Worm (Caenorhabditis elegans): Measurements from ENCODE around the gene R02F11.3.

The R02F11.3 gene

DNA sequence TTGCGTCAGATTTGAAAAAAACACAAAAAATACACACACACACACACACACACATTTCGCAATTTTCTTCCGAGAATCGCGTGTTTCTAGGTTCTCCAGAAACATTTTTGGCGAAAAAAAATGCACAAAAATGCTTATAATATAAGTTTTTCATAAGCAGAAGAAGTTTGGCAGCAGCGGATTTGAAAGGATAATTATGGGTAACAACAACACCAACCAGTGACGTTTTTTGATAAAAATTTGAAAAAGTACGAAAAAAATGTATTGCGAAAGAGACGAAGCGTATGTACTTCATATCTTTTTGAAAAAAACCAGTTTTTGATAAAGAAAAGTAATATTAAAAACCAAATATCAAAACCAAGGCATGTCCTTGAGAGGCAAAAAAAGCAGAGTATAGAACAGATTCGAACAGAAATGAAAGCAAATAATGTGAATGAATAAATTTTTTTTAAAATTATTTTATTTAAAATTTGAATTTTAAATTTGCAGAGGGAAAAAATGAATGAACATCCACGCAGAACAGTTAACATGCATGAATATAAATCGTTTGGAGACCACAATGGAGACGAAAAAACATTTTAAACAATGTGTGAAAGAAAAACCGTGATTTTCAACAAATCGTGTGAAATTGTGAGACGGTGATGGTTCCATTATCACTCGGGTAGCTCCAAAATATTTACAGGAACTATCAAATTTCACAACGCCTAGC is 18.1 kb upstream of the R02F11.3 start (continued):
- no peak for TF ChIP-seq lir-3 (tag; optimal IDR thresholded peaks at IDR 0.05; ENCODE audit: poor library complexity)
- TF ChIP-seq elt-2 (tag; optimal IDR thresholded peaks at IDR 0.05), result peak; percentile 30
- TF ChIP-seq hlh-4 (tag; optimal IDR thresholded peaks at IDR 0.05), result no peak
- TF ChIP-seq lin-39 (tag; optimal IDR thresholded peaks at IDR 0.05), result no peak
- peak; percentile 21 for TF ChIP-seq mep-1 (tag; optimal IDR thresholded peaks at IDR 0.05)
- TF ChIP-seq fkh-8 (tag; optimal IDR thresholded peaks at IDR 0.05), result no peak
- TF ChIP-seq nhr-71 (tag; optimal IDR thresholded peaks at IDR 0.05), result peak; percentile 57
- no peak for TF ChIP-seq hlh-17 (GFP tag; optimal IDR thresholded peaks at IDR 0.05; ENCODE audit: borderline replicate concordance)
- peak; percentile 19 for TF ChIP-seq skn-1 (tag; optimal IDR thresholded peaks at IDR 0.05)
- no peak for TF ChIP-seq egl-13 (tag; optimal IDR thresholded peaks at IDR 0.05)
- TF ChIP-seq jun-1 (tag; optimal IDR thresholded peaks at IDR 0.05), result no peak
- TF ChIP-seq aha-1 (tag; optimal IDR thresholded peaks at IDR 0.05), result no peak
- no peak for TF ChIP-seq ceh-82 (tag; optimal IDR thresholded peaks at IDR 0.05)
- no peak for TF ChIP-seq ets-5 (GFP tag; IDR thresholded peaks at IDR 0.05)
- TF ChIP-seq unc-62 (GFP tag; optimal IDR thresholded peaks at IDR 0.05), result no peak
- no peak for TF ChIP-seq mab-9 (GFP tag; IDR thresholded peaks at IDR 0.05)
- no peak for TF ChIP-seq ceh-88 (GFP tag; IDR thresholded peaks at IDR 0.05)
- TF ChIP-seq hpl-2 (GFP tag; optimal IDR thresholded peaks at IDR 0.05), result peak; percentile 3
- TF ChIP-seq fos-1 (tag; optimal IDR thresholded peaks at IDR 0.05), result no peak
- TF ChIP-seq tlp-1 (tag; optimal IDR thresholded peaks at IDR 0.05), result no peak
- no peak for TF ChIP-seq nhr-84 (tag; optimal IDR thresholded peaks at IDR 0.05)
- TF ChIP-seq xbp-1 (tag; optimal IDR thresholded peaks at IDR 0.05), result no peak
- TF ChIP-seq ceh-63 (GFP tag; optimal IDR thresholded peaks at IDR 0.05), result peak; percentile 2
- no peak for TF ChIP-seq pqm-1 (tag; optimal IDR thresholded peaks at IDR 0.05)
- no peak for TF ChIP-seq nhr-11 (tag; optimal IDR thresholded peaks at IDR 0.05)
- TF ChIP-seq pag-3 (tag; optimal IDR thresholded peaks at IDR 0.05; ENCODE audit: borderline replicate concordance, insufficient read depth), result no peak
- TF ChIP-seq ztf-11 (tag; optimal IDR thresholded peaks at IDR 0.05), result no peak
- TF ChIP-seq nhr-85 (tag), result peak; percentile 51
- TF ChIP-seq vab-15 (tag; optimal IDR thresholded peaks at IDR 0.05), result no peak
- no peak for TF ChIP-seq unc-86 (tag; optimal IDR thresholded peaks at IDR 0.05)
- TF ChIP-seq C34B4.2 (tag; optimal IDR thresholded peaks at IDR 0.05), result no peak
- no peak for TF ChIP-seq unc-98 (GFP tag; IDR thresholded peaks at IDR 0.05)
- TF ChIP-seq unc-130 (tag; optimal IDR thresholded peaks at IDR 0.05), result no peak
- no peak for TF ChIP-seq ceh-8 (GFP tag; optimal IDR thresholded peaks at IDR 0.05)
- no peak for TF ChIP-seq egl-27 (tag; optimal IDR thresholded peaks at IDR 0.05)
- TF ChIP-seq lin-13 (GFP tag; optimal IDR thresholded peaks at IDR 0.05), result peak; percentile 13
- no peak for TF ChIP-seq nhr-28 (tag; optimal IDR thresholded peaks at IDR 0.05)
- no peak for TF ChIP-seq nhr-77 (tag; optimal IDR thresholded peaks at IDR 0.05)
- TF ChIP-seq irx-1 (tag; optimal IDR thresholded peaks at IDR 0.05), result no peak
- no peak for TF ChIP-seq dsc-1 (tag; optimal IDR thresholded peaks at IDR 0.05)
- TF ChIP-seq nhr-19 (GFP tag; conservative IDR thresholded peaks at IDR 0.05), result peak; percentile 24
- no peak for TF ChIP-seq lin-15B (tag; optimal IDR thresholded peaks at IDR 0.05)
- TF ChIP-seq lin-14 (GFP tag; optimal IDR thresholded peaks at IDR 0.05), result peak; percentile 7
- no peak for TF ChIP-seq sox-4 (tag; optimal IDR thresholded peaks at IDR 0.05)
- peak; percentile 26 for TF ChIP-seq zip-4 (GFP tag; optimal IDR thresholded peaks at IDR 0.05)
- peak; percentile 58 for TF ChIP-seq pax-3 (tag; optimal IDR thresholded peaks at IDR 0.05)
- no peak for TF ChIP-seq nhr-12 (tag; optimal IDR thresholded peaks at IDR 0.05)
- TF ChIP-seq ceh-90 (tag; optimal IDR thresholded peaks at IDR 0.05), result no peak
- TF ChIP-seq nhr-76 (tag; optimal IDR thresholded peaks at IDR 0.05), result no peak
- no peak for TF ChIP-seq C04F5.9 (tag; optimal IDR thresholded peaks at IDR 0.05)
- TF ChIP-seq snu-23 (GFP tag; optimal IDR thresholded peaks at IDR 0.05), result no peak
- TF ChIP-seq dpl-1 (GFP tag; optimal IDR thresholded peaks at IDR 0.05), result no peak
